Fruit fly (Drosophila melanogaster): Measurements from ENCODE around the gene Mcm10.

DNA sequence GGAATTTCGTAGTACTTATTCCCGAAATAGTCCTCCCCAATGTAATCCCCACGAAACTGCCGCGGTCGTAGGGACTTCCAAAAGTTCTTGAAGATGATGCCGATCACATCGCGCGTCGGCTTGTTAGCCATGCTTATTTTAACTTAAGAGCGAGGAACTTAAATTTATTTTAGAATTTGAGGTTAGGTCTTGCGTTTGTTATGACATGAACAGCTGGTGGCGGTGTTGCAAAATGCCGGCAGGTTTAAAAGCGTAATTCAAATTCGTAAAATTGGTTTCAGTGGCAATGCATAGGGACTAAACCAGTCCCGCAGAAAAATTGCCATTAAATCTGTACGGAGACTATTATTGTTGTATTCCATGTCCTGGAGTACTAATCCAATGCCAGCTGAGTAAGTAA lies 13.3 kb upstream of the Mcm10 start:
- no peak for TF ChIP-seq CG31365 (tag; optimal IDR thresholded peaks at IDR 0.05)
- no peak for TF ChIP-seq CG10366 (GFP tag; IDR thresholded peaks at IDR 0.05)
